Worm (Caenorhabditis elegans) whole organism, young adult: Measurements from ENCODE around the gene lgc-31.
A peak's percentile ranks its signal among the peaks of the same experiment; 100 is the strongest.

ENCODE experiments used
- B0035.1 ChIP-seq: sonication (generic microtip); optimal IDR thresholded peaks from 2 replicates; lab custom pipeline; 2016; ENCODE audit warnings: missing genetic modification characterization, mild to moderate bottlenecking, missing compliant biosample characterization, missing genotype, missing genetic modification reagents
- F10E7.11 ChIP-seq: sonication (generic microtip); optimal IDR thresholded peaks from 2 replicates; lab custom pipeline; 2017; ENCODE audit warnings: mild to moderate bottlenecking, missing genetic modification characterization, moderate library complexity, missing compliant biosample characterization
- F33H1.4 ChIP-seq: fragments of 200-800 bp; sonication (Bioruptor generic); IDR thresholded peaks from 2 replicates; pipeline ENCODE4 v1.3.6; 2022; ENCODE audit warnings: missing genetic modification reagents, missing genetic modification characterization, missing compliant biosample characterization
- F52B5.7 ChIP-seq: sonication (generic microtip); optimal IDR thresholded peaks from 2 replicates; lab custom pipeline; 2016; ENCODE audit warnings: mild to moderate bottlenecking, missing genetic modification characterization, missing compliant biosample characterization
- F57C9.4 ChIP-seq: sonication (generic microtip); optimal IDR thresholded peaks from 2 replicates; lab custom pipeline; 2017; ENCODE audit warnings: mild to moderate bottlenecking, missing genetic modification characterization, missing compliant biosample characterization
- K12H6.12 ChIP-seq: fragments of 200-800 bp; sonication (Bioruptor generic); optimal IDR thresholded peaks from 2 replicates; lab custom pipeline; 2018; ENCODE audit warnings: mild to moderate bottlenecking, missing genetic modification characterization, missing compliant biosample characterization
- Y67H2A.10 ChIP-seq: fragments of 200-800 bp; sonication (Bioruptor generic); conservative IDR thresholded peaks from 2 replicates; pipeline ENCODE4 v1.3.6; 2022; ENCODE audit warnings: missing genetic modification reagents, missing genetic modification characterization, missing compliant biosample characterization
- Y79H2A.3 ChIP-seq: fragments of 200-800 bp; sonication (Bioruptor generic); conservative IDR thresholded peaks from 2 replicates; pipeline ENCODE4 v1.3.6; 2022; ENCODE audit warnings: missing genetic modification reagents, missing genetic modification characterization, missing compliant biosample characterization
- bed-1 ChIP-seq: fragments of 200-800 bp; sonication (Bioruptor generic); IDR thresholded peaks from 2 replicates; pipeline ENCODE4 v1.3.6; 2022; ENCODE audit warnings: missing genetic modification reagents, missing genetic modification characterization, missing compliant biosample characterization
- bed-2 ChIP-seq: fragments of 200-800 bp; sonication (Bioruptor generic); IDR thresholded peaks from 2 replicates; pipeline ENCODE4 v1.3.6; 2022; ENCODE audit warnings: missing genetic modification reagents, missing genetic modification characterization, missing compliant biosample characterization
- cebp-1 ChIP-seq, 2 experiments: fragments of 200-800 bp in 1 of 2; sonication (Bioruptor generic) in 1 of 2; sonication (generic microtip) in 1 of 2; IDR thresholded peaks in 1 of 2; optimal IDR thresholded peaks in 1 of 2; 2 replicates each; pipeline versions ENCODE4 v1.3.6 to Lab custom; 2017 to 2022; ENCODE audit warnings: missing compliant biosample characterization in 2 of 2, missing genetic modification characterization in 2 of 2, mild to moderate bottlenecking in 1 of 2, missing genetic modification reagents in 1 of 2, moderate library complexity in 1 of 2
- cebp-2 ChIP-seq: fragments of 200-800 bp; sonication (Bioruptor generic); IDR thresholded peaks from 2 replicates; pipeline ENCODE4 v1.3.6; 2022; ENCODE audit warnings: missing genetic modification characterization, missing compliant biosample characterization
- chd-7 ChIP-seq: sonication (generic microtip); optimal IDR thresholded peaks from 2 replicates; lab custom pipeline; 2016; ENCODE audit warnings: mild to moderate bottlenecking, missing genetic modification characterization, moderate library complexity, missing compliant biosample characterization
- die-1 ChIP-seq: sonication (generic microtip); optimal IDR thresholded peaks from 2 replicates; lab custom pipeline; 2016; ENCODE audit warnings: missing genotype, mild to moderate bottlenecking, missing genetic modification characterization, missing compliant biosample characterization
- dox-1 ChIP-seq: fragments of 200-800 bp; sonication (Bioruptor generic); IDR thresholded peaks from 2 replicates; pipeline ENCODE4 v1.3.6; 2022; ENCODE audit warnings: missing genetic modification reagents, missing genetic modification characterization, missing compliant biosample characterization
- dpl-1 ChIP-seq: fragments of 150-350 bp; optimal IDR thresholded peaks from 2 replicates; lab custom pipeline; 2014; ENCODE audit warnings: missing biosample characterization, missing genetic modification reagents, missing genetic modification characterization
- ets-4 ChIP-seq: fragments of 200-800 bp; sonication (Bioruptor generic); optimal IDR thresholded peaks from 2 replicates; lab custom pipeline; 2018; ENCODE audit warnings: mild to moderate bottlenecking, missing genetic modification characterization, missing compliant biosample characterization
- gei-17 ChIP-seq: fragments of 200-800 bp; sonication (Bioruptor generic); optimal IDR thresholded peaks from 2 replicates; lab custom pipeline; 2018; ENCODE audit warnings: mild to moderate bottlenecking, missing genetic modification characterization, missing compliant biosample characterization
- him-1 ChIP-seq: sonication (generic microtip); optimal IDR thresholded peaks from 2 replicates; lab custom pipeline; 2016; ENCODE audit warnings: missing genotype, missing genetic modification reagents, missing genetic modification characterization, missing compliant biosample characterization
- hlh-12 ChIP-seq: sonication (generic microtip); optimal IDR thresholded peaks from 2 replicates; lab custom pipeline; 2016; ENCODE audit warnings: missing genetic modification characterization, missing compliant biosample characterization
- hlh-26 ChIP-seq: fragments of 200-800 bp; sonication (Bioruptor generic); conservative IDR thresholded peaks from 2 replicates; pipeline ENCODE4 v1.3.6; 2022; ENCODE audit warnings: missing genetic modification reagents, missing genetic modification characterization, missing compliant biosample characterization
- hmg-1.2 ChIP-seq: fragments of 200-800 bp; sonication (Bioruptor generic); IDR thresholded peaks from 2 replicates; pipeline ENCODE4 v1.3.6; 2022; ENCODE audit warnings: missing genetic modification reagents, missing genetic modification characterization, missing compliant biosample characterization
- hmg-20 ChIP-seq: fragments of 200-800 bp; sonication (Bioruptor generic); IDR thresholded peaks from 2 replicates; pipeline ENCODE4 v1.3.6; 2022; ENCODE audit warnings: missing genetic modification reagents, missing genetic modification characterization, missing compliant biosample characterization
- hrde-1 ChIP-seq: sonication (generic microtip); optimal IDR thresholded peaks from 2 replicates; lab custom pipeline; 2016; ENCODE audit warnings: missing genetic modification characterization, mild to moderate bottlenecking, missing compliant biosample characterization, moderate library complexity, missing genotype, missing genetic modification reagents, borderline replicate concordance
- lag-1 ChIP-seq: fragments of 200-800 bp; sonication (Bioruptor generic); IDR thresholded peaks from 2 replicates; pipeline ENCODE4 v1.3.6; 2022; ENCODE audit warnings: missing genetic modification reagents, missing genetic modification characterization, missing compliant biosample characterization
- lin-35 ChIP-seq, 3 experiments: fragments of 150-350 bp in 2 of 3; sonication (generic microtip) in 1 of 3; optimal IDR thresholded peaks; 2 replicates each; lab custom pipeline; 2014 to 2018; ENCODE audit warnings: missing biosample characterization in 3 of 3, missing genetic modification characterization in 3 of 3, missing genetic modification reagents in 3 of 3
- lsy-27 ChIP-seq: sonication (generic microtip); optimal IDR thresholded peaks from 2 replicates; lab custom pipeline; 2017; ENCODE audit warnings: missing genetic modification characterization, mild to moderate bottlenecking, missing compliant biosample characterization, antibody characterized with exemption, missing genotype, borderline replicate concordance; ENCODE audit not compliant: insufficient read depth
- madf-10 ChIP-seq: sonication (generic microtip); optimal IDR thresholded peaks from 2 replicates; lab custom pipeline; 2016; ENCODE audit warnings: mild to moderate bottlenecking, missing genetic modification characterization, missing compliant biosample characterization
- madf-3 ChIP-seq: fragments of 200-800 bp; sonication (Bioruptor generic); IDR thresholded peaks from 2 replicates; pipeline ENCODE4 v1.3.6; 2022; ENCODE audit warnings: missing genetic modification reagents, missing genetic modification characterization, missing compliant biosample characterization
- mel-28 ChIP-seq: sonication (generic microtip); optimal IDR thresholded peaks from 2 replicates; lab custom pipeline; 2016; ENCODE audit warnings: borderline replicate concordance, mild to moderate bottlenecking, missing genetic modification characterization, missing compliant biosample characterization
- nfya-1 ChIP-seq: sonication (generic microtip); optimal IDR thresholded peaks from 2 replicates; lab custom pipeline; 2017; ENCODE audit warnings: antibody characterized with exemption, missing compliant biosample characterization, missing genetic modification characterization, borderline replicate concordance; ENCODE audit not compliant: insufficient read depth
- nhr-90 ChIP-seq: sonication (generic microtip); optimal IDR thresholded peaks from 2 replicates; lab custom pipeline; 2016; ENCODE audit warnings: missing genotype, mild to moderate bottlenecking, missing genetic modification characterization, missing compliant biosample characterization
- pbrm-1 ChIP-seq: fragments of 200-800 bp; sonication (Bioruptor generic); IDR thresholded peaks from 2 replicates; pipeline ENCODE4 v1.3.6; 2022; ENCODE audit warnings: missing genetic modification reagents, missing genetic modification characterization, missing compliant biosample characterization
- rec-8 ChIP-seq, 2 experiments: sonication (generic microtip); optimal IDR thresholded peaks; 2 replicates each; lab custom pipeline; 2016; ENCODE audit warnings: mild to moderate bottlenecking in 2 of 2, missing genetic modification characterization in 2 of 2, missing genetic modification reagents in 2 of 2, missing genotype in 2 of 2, missing biosample characterization in 1 of 2, missing compliant biosample characterization in 1 of 2, moderate library complexity in 1 of 2
- snpc-3.4 ChIP-seq: sonication (generic microtip); optimal IDR thresholded peaks from 2 replicates; lab custom pipeline; 2017; ENCODE audit warnings: missing genetic modification characterization, mild to moderate bottlenecking, missing compliant biosample characterization, antibody characterized with exemption, moderate library complexity, missing genotype, missing genetic modification reagents
- snpc-4 ChIP-seq, 5 experiments: fragments of 150-350 bp in 1 of 5; sonication (generic microtip) in 4 of 5; optimal IDR thresholded peaks; 2 replicates each; lab custom pipeline; 2014 to 2018; ENCODE audit warnings: missing genetic modification characterization in 5 of 5, missing biosample characterization in 3 of 5, antibody characterized with exemption in 2 of 5, mild to moderate bottlenecking in 2 of 5, missing compliant biosample characterization in 2 of 5, missing genotype in 2 of 5, moderate library complexity in 2 of 5, missing genetic modification reagents in 1 of 5
- sptf-2 ChIP-seq: fragments of 200-800 bp; sonication (Bioruptor generic); optimal IDR thresholded peaks from 2 replicates; lab custom pipeline; 2018; ENCODE audit warnings: mild to moderate bottlenecking, missing genetic modification characterization, missing compliant biosample characterization
- tbp1 ChIP-seq: fragments of 200-800 bp; sonication (Bioruptor generic); optimal IDR thresholded peaks from 2 replicates; lab custom pipeline; 2018; ENCODE audit warnings: mild to moderate bottlenecking, missing genetic modification characterization, missing compliant biosample characterization
- tlf-1 ChIP-seq: fragments of 200-800 bp; sonication (Bioruptor generic); optimal IDR thresholded peaks from 2 replicates; lab custom pipeline; 2018; ENCODE audit warnings: mild to moderate bottlenecking, missing genetic modification characterization, missing compliant biosample characterization
- unc-130 ChIP-seq: sonication (generic microtip); optimal IDR thresholded peaks from 2 replicates; lab custom pipeline; 2016; ENCODE audit warnings: missing genetic modification reagents, missing genetic modification characterization, missing compliant biosample characterization
- unc-62 ChIP-seq: fragments of 150-350 bp; optimal IDR thresholded peaks from 2 replicates; lab custom pipeline; 2014; ENCODE audit warnings: missing biosample characterization, missing genetic modification reagents, missing genetic modification characterization
- zim-3 ChIP-seq: sonication (generic microtip); optimal IDR thresholded peaks from 2 replicates; lab custom pipeline; 2017; ENCODE audit warnings: mild to moderate bottlenecking, missing genetic modification characterization, moderate library complexity, missing compliant biosample characterization
- ztf-22 ChIP-seq: fragments of 200-800 bp; sonication (Bioruptor generic); optimal IDR thresholded peaks from 2 replicates; lab custom pipeline; 2018; ENCODE audit warnings: mild to moderate bottlenecking, missing genetic modification characterization, moderate library complexity, missing compliant biosample characterization
- ztf-28 ChIP-seq: fragments of 200-800 bp; sonication (Bioruptor generic); IDR thresholded peaks from 2 replicates; pipeline ENCODE4 v1.3.6; 2022; ENCODE audit warnings: missing genetic modification reagents, missing genetic modification characterization, missing compliant biosample characterization

Gene lgc-31

DNA sequence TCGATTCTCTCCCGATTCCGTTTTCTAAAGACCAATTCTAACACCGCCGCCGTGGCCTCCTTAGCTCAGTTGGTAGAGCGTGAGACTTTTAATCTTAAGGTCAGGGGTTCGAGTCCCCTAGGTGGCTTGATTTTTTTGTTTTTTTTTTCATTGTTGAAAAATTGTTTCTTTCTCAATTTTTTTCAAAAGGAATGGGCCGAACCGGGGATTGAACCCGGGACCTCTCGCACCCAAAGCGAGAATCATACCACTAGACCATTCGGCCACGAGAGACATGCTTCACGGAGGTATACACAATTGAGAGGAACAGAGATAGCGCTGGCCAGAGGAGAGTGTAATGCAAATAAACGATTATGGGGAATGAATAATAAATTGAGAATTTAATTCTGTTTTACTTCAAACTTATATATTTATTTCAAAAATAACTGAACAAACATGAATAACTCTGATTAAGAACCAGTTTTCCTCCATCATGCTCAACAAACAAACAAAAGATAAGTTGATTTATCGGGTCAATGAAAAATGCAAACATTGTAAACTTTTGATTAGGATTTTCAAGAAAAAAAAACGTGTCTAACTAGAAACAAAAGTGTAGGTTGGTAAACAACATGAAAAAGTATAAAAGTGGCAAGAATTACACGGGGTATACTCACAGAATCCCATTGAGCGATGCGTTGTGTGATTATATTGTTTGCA lies 56.6 kb downstream of the lgc-31 start, which contains the start of gene pqn-71 (continued):
- TF ChIP-seq hmg-1.2 (GFP tag; lab: Robert Waterston, UW) (peak; percentile 40), snpc-4 (GFP tag; optimal IDR thresholded peaks at IDR 0.05; lab: Kevin White, UChicago) (peak; percentile 82), snpc-4 (tag; optimal IDR thresholded peaks at IDR 0.05; lab: Kevin White, UChicago) (peak; percentile 80 to 93 (median 88)), snpc-3.4 (tag; lab: Kevin White, UChicago) (peak; percentile 86), sptf-2 (GFP tag; lab: Kevin White, UChicago) (peak; percentile 89), tlf-1 (peak; percentile 85), hmg-20 (GFP tag; lab: Robert Waterston, UW) (peak; percentile 89), hrde-1 (tag; lab: Kevin White, UChicago) (peak; percentile 93), ets-4 (GFP tag; lab: Kevin White, UChicago) (no peak), madf-10 (peak; percentile 92), die-1 (tag; lab: Kevin White, UChicago) (peak; percentile 95), Y79H2A.3 (0 out of 2 replicates have a peak, but pooled peaks have one; percentile 52), F52B5.7 (tag; lab: Kevin White, UChicago) (peak; percentile 81), ztf-28 (GFP tag; lab: Robert Waterston, UW) (peak; percentile 80), nhr-90 (tag; lab: Kevin White, UChicago) (peak; percentile 98), F57C9.4 (no peak), unc-130 (GFP tag; lab: Kevin White, UChicago) (peak; percentile 74), pbrm-1 (GFP tag; lab: Robert Waterston, UW) (peak; percentile 95), rec-8 (tag; optimal IDR thresholded peaks at IDR 0.05; lab: Kevin White, UChicago) (peak; percentile 94 to 97), F33H1.4 (GFP tag; lab: Robert Waterston, UW) (peak; percentile 62), ztf-22 (GFP tag; lab: Kevin White, UChicago) (peak; percentile 74), madf-3 (peak; percentile 85), hlh-26 (GFP tag; lab: Robert Waterston, UW) (no peak), gei-17 (GFP tag; lab: Kevin White, UChicago) (peak; percentile 84), chd-7 (tag; lab: Kevin White, UChicago) (peak; percentile 90), cebp-2 (GFP tag; lab: Robert Waterston, UW) (peak; percentile 92), lsy-27 (tag; lab: Kevin White, UChicago) (peak; percentile 91), dox-1 (GFP tag; lab: Robert Waterston, UW) (peak; percentile 95), B0035.1 (tag; lab: Kevin White, UChicago) (peak; percentile 92), F10E7.11 (peak; percentile 47), lin-35 (GFP tag; optimal IDR thresholded peaks at IDR 0.05; lab: Kevin White, UChicago) (peak in 1 of 3 experiments; percentile 91), tbp1 (peak; percentile 99), K12H6.12 (tag; lab: Kevin White, UChicago) (peak; percentile 81), bed-1 (GFP tag; lab: Robert Waterston, UW) (0 out of 2 replicates have a peak, but pooled peaks have one; percentile 72), mel-28 (peak; percentile 38), Y67H2A.10 (GFP tag; lab: Robert Waterston, UW) (0 out of 2 replicates have a peak, but pooled peaks have one; percentile 12), zim-3 (peak; percentile 87), unc-62 (GFP tag; lab: Kevin White, UChicago) (no peak), hlh-12 (tag; lab: Kevin White, UChicago) (peak; percentile 86), him-1 (tag; lab: Kevin White, UChicago) (peak; percentile 99), nfya-1 (tag; lab: Kevin White, UChicago) (no peak), lag-1 (GFP tag; lab: Robert Waterston, UW) (no peak), cebp-1 (GFP tag; IDR thresholded peaks at IDR 0.05; lab: Robert Waterston, UW) (no peak), cebp-1 (tag; optimal IDR thresholded peaks at IDR 0.05; lab: Kevin White, UChicago) (peak; percentile 86), dpl-1 (GFP tag; lab: Kevin White, UChicago) (peak; percentile 56), bed-2 (GFP tag; lab: Robert Waterston, UW) (0 out of 2 replicates have a peak, but pooled peaks have one; percentile 54)
